Worm (Caenorhabditis elegans) whole organism, L4/young adult: ENCODE data around the gene str-113.

Experiments
- W03F9.2 ChIP-seq: fragments of 150-350 bp; optimal IDR thresholded peaks from 2 replicates; lab custom pipeline; 2014; ENCODE audit warnings: missing biosample characterization, missing genetic modification characterization
- dao-5 ChIP-seq: sonication (generic microtip); optimal IDR thresholded peaks from 2 replicates; lab custom pipeline; 2016; ENCODE audit warnings: missing genotype, missing genetic modification characterization, moderate library complexity, missing compliant biosample characterization

DNA sequence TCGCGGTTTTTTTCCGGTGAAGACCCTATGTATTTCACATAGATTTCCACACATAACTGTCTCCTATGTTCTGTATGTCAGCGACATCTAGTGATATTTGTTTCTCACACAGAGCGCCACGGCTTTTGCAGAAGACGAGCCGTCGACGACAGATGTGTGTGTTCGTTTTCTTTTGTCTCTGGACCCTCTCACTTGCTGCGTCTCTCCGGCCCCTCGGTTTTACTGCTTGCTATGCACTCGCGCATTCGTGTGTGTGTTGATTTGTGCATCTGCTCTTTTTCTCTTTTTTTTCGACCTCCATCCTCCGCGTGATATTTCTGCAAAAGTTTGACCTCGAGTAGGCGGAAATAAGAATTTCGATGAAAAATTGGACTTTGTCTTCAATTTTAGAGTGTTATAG is 21.9 kb upstream of the str-113 start:
- TF ChIP-seq dao-5 (no peak), W03F9.2 (tag; lab: Kevin White, UChicago) (no peak)
